Fruit fly (Drosophila melanogaster) Kc167 (cell line): ENCODE measurements around the gene CG31883.

Experiments used
- Myc ChIP-seq: fragments of >200 bp; optimal IDR thresholded peaks from 2 replicates; lab custom pipeline; 2017; ENCODE audit warnings: missing external identifiers
- Sin3A ChIP-seq: fragments of >200 bp; optimal IDR thresholded peaks from 2 replicates; lab custom pipeline; 2018; ENCODE audit warnings: missing external identifiers
- h ChIP-seq: fragments of >200 bp; optimal IDR thresholded peaks from 3 replicates; lab custom pipeline; 2018; ENCODE audit warnings: missing external identifiers
- insv ChIP-seq: fragments of >200 bp; optimal IDR thresholded peaks from 3 replicates; lab custom pipeline; 2018; ENCODE audit warnings: missing external identifiers
- psq ChIP-seq: fragments of >200 bp; optimal IDR thresholded peaks from 2 replicates; lab custom pipeline; 2017; ENCODE audit warnings: missing external identifiers
- ttk ChIP-seq: sonication (Bioruptor generic); optimal IDR thresholded peaks from 2 replicates; lab custom pipeline; 2017; ENCODE audit warnings: missing external identifiers

DNA sequence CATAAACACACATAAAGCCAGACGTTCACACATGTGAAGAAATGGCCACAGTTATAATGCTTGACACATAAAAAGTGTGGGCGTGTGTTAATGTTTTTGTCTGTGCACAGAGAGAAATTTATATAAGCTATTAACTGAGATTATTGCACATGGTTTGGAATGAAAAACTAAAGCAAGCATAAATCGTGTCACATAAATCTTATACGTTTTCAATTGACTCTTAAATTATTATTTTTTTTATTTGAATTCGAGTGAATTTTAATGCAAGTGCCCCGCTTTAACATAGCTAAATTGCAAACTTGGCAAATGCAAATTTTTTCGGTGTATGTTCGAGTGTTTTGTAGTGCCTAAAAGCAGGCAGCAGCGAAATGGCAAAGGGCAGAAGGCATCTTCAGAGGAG, 40.8 kb upstream of the CG31883 start:
- TF ChIP-seq ttk (lab: Kevin White, UChicago) (no peak), h (lab: Kevin White, UChicago) (no peak), Myc (lab: Kevin White, UChicago) (no peak), insv (lab: Kevin White, UChicago) (no peak), psq (no peak), Sin3A (no peak)
